Worm (Caenorhabditis elegans): ENCODE data around the gene B0244.16.

The B0244.16 gene

ce11 chrIII:5729367-5729766 lies 11.4 kb upstream of the B0244.16 start:
- TF ChIP-seq peb-1 (tag; optimal IDR thresholded peaks at IDR 0.05) (no peak), nhr-12 (tag; optimal IDR thresholded peaks at IDR 0.05) (no peak), ceh-82 (tag; optimal IDR thresholded peaks at IDR 0.05) (no peak), mab-5 (tag; optimal IDR thresholded peaks at IDR 0.05) (no peak), F13H6.1 (tag; optimal IDR thresholded peaks at IDR 0.05) (no peak), nhr-11 (tag; optimal IDR thresholded peaks at IDR 0.05) (no peak), skn-1 (tag; optimal IDR thresholded peaks at IDR 0.05) (no peak), nhr-77 (tag; optimal IDR thresholded peaks at IDR 0.05) (no peak), ztf-1 (GFP tag; conservative IDR thresholded peaks at IDR 0.05) (no peak), lin-11 (tag; optimal IDR thresholded peaks at IDR 0.05) (no peak), nhr-25 (tag; optimal IDR thresholded peaks at IDR 0.05) (no peak), dmd-4 (tag; optimal IDR thresholded peaks at IDR 0.05) (no peak), alr-1 (tag; optimal IDR thresholded peaks at IDR 0.05) (no peak), blmp-1 (tag; optimal IDR thresholded peaks at IDR 0.05; ENCODE audit: insufficient read depth) (no peak), ztf-4 (tag; optimal IDR thresholded peaks at IDR 0.05) (no peak), mbf-1 (tag; optimal IDR thresholded peaks at IDR 0.05) (no peak)

ce11 chrIII:5730041-5730440 lies 10.7 kb upstream of the B0244.16 start:
- TF ChIP-seq ama-1 (optimal IDR thresholded peaks at IDR 0.05) (no peak), nhr-237 (tag; optimal IDR thresholded peaks at IDR 0.05) (no peak), ztf-11 (tag; optimal IDR thresholded peaks at IDR 0.05) (no peak), nhr-25 (tag; optimal IDR thresholded peaks at IDR 0.05) (no peak), R02D3.7 (tag; optimal IDR thresholded peaks at IDR 0.05) (no peak), C34F6.9 (tag; optimal IDR thresholded peaks at IDR 0.05) (no peak)

- TF ChIP-seq fos-1 (tag; optimal IDR thresholded peaks at IDR 0.05) (peak; percentile 83), aly-2 (tag; optimal IDR thresholded peaks at IDR 0.05) (no peak)
Observed at ce11 chrIII:5730980-5731636, 9.7 kb upstream of the B0244.16 start, which contains the start of the genes B0244.9 and B0244.7. TSS of gene B0244.9 (minus strand) at chrIII:5731030. TSS of gene B0244.7 (plus strand) at chrIII:5731501.

- peak; percentile 73 for TF ChIP-seq fos-1 (tag; optimal IDR thresholded peaks at IDR 0.05)
- no peak for TF ChIP-seq nhr-129 (tag; optimal IDR thresholded peaks at IDR 0.05)
Observed at ce11 chrIII:5732925-5733324, 7.8 kb upstream of the B0244.16 start, which contains the start of gene B0244.17. TSS of gene B0244.17 (plus strand) at chrIII:5733225.

ce11 chrIII:5734328-5734727 lies 6.4 kb upstream of the B0244.16 start:
- TF ChIP-seq crh-2 (tag; optimal IDR thresholded peaks at IDR 0.05) = no peak
- TF ChIP-seq unc-39 (tag; optimal IDR thresholded peaks at IDR 0.05) = no peak
- no peak for TF ChIP-seq nhr-23 (tag; optimal IDR thresholded peaks at IDR 0.05)
- TF ChIP-seq unc-62 (GFP tag; optimal IDR thresholded peaks at IDR 0.05) = no peak
- TF ChIP-seq skn-1 (tag; optimal IDR thresholded peaks at IDR 0.05) = no peak
- TF ChIP-seq nhr-21 (tag; optimal IDR thresholded peaks at IDR 0.05) = no peak
- TF ChIP-seq ztf-11 (tag; optimal IDR thresholded peaks at IDR 0.05) = no peak
- TF ChIP-seq dmd-4 (tag; optimal IDR thresholded peaks at IDR 0.05) = no peak
- TF ChIP-seq ceh-16 (tag; optimal IDR thresholded peaks at IDR 0.05) = no peak
- TF ChIP-seq snpc-4 (tag; optimal IDR thresholded peaks at IDR 0.05) = no peak
- TF ChIP-seq nhr-10 (tag; optimal IDR thresholded peaks at IDR 0.05) = no peak
- no peak for TF ChIP-seq ceh-82 (tag; optimal IDR thresholded peaks at IDR 0.05)

- TF ChIP-seq alr-1 (tag; optimal IDR thresholded peaks at IDR 0.05) (no peak), fos-1 (tag; optimal IDR thresholded peaks at IDR 0.05) (peak; percentile 98), ceh-82 (tag; optimal IDR thresholded peaks at IDR 0.05) (no peak), gmeb-1 (tag; optimal IDR thresholded peaks at IDR 0.05) (peak; percentile 2), crh-2 (tag; optimal IDR thresholded peaks at IDR 0.05) (peak; percentile 34)
Observed at ce11 chrIII:5734905-5735304, 5.9 kb upstream of the B0244.16 start, which contains the start of gene B0244.10. TSS of gene B0244.10 (plus strand) at chrIII:5735158.

Measured in whole organism, L2 larva.